Worm (Caenorhabditis elegans): ENCODE data around the gene F18E3.11.

F18E3.11 gene

DNA sequence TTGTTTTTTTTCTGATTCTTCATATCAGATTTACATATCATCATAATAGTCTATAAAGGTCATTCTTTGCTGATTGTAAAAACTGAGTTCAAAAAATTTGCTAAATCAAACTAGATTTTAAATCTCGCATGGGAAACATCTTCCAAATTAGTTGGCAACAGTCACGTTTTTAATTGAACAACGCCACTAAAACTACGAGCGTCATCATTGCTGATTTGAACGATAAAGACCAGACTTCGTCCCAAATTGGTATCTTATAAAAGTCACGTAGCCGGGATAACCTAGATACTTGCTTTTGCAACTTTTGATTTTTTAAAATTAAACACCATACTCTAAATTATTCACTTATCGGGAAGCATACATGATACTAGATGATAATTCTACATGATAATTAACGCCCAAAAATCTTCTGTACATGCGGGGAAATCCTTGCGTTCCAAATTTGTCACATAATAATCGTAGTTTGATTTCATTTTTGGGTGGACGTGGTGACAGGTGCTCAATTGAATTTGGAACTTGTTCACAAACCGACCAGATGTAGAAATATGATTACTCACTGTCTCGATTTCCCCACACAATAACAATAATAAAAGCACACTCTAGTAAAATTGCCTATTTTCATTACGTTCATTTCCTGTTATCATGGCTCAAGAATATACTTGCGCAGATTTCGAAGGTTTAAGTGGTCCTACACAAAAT, 3.9 kb downstream of the F18E3.11 start, which contains the start of gene srw-67:
TSS of gene srw-67 (plus strand) at position 643 of the 699 bp plus-strand sequence.
- no peak for TF ChIP-seq K02D7.2 (tag; optimal IDR thresholded peaks at IDR 0.05)
- TF ChIP-seq eyg-1 (tag; optimal IDR thresholded peaks at IDR 0.05) = no peak
- TF ChIP-seq tbx-2 (tag; optimal IDR thresholded peaks at IDR 0.05) = no peak
- TF ChIP-seq elt-2 (tag; optimal IDR thresholded peaks at IDR 0.05) = no peak
- TF ChIP-seq ceh-2 (tag; optimal IDR thresholded peaks at IDR 0.05) = no peak
- TF ChIP-seq ceh-14 (tag; optimal IDR thresholded peaks at IDR 0.05) = no peak
- no peak for TF ChIP-seq pax-1 (tag; optimal IDR thresholded peaks at IDR 0.05)
- no peak for TF ChIP-seq fkh-10 (GFP tag; optimal IDR thresholded peaks at IDR 0.05)
- TF ChIP-seq ceh-34 (tag; optimal IDR thresholded peaks at IDR 0.05) = no peak
- TF ChIP-seq hlh-15 (tag; optimal IDR thresholded peaks at IDR 0.05) = no peak
- TF ChIP-seq gmeb-2 (tag; optimal IDR thresholded peaks at IDR 0.05) = no peak

DNA sequence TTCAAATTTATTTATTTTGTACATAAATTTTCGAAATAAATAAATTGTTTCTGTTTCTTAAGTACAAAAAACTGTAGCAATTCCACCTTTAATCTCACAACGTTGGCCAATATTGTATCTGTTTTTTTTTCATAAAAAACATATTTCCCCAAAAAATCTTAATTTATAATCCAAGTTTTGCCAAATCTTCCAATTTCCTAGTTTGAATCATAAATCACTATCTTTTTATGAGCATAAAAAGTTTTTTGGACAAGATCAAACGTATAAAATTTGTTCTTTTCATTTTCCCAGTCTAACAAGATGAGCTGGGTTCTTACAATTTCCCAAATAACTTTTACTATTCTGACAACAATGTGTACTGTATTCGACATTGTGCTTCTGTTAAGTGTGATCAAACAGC, 6.9 kb downstream of the F18E3.11 start, which contains the start of gene srxa-4:
TSS of gene srxa-4 (plus strand) at position 301 of the 400 bp plus-strand sequence.
- TF ChIP-seq che-1 (tag; optimal IDR thresholded peaks at IDR 0.05) (no peak), ceh-24 (tag; optimal IDR thresholded peaks at IDR 0.05) (no peak), ceh-22 (tag; optimal IDR thresholded peaks at IDR 0.05) (no peak), ztf-16 (tag; optimal IDR thresholded peaks at IDR 0.05) (no peak), pqm-1 (tag; optimal IDR thresholded peaks at IDR 0.05) (no peak), ets-4 (tag; optimal IDR thresholded peaks at IDR 0.05) (no peak), zip-5 (tag; optimal IDR thresholded peaks at IDR 0.05) (no peak), dmd-4 (tag; optimal IDR thresholded peaks at IDR 0.05; ENCODE audit: borderline replicate concordance) (no peak), nfya-1 (tag; optimal IDR thresholded peaks at IDR 0.05) (no peak), hlh-13 (GFP tag; optimal IDR thresholded peaks at IDR 0.05) (no peak), ceh-2 (tag; optimal IDR thresholded peaks at IDR 0.05) (no peak)

DNA sequence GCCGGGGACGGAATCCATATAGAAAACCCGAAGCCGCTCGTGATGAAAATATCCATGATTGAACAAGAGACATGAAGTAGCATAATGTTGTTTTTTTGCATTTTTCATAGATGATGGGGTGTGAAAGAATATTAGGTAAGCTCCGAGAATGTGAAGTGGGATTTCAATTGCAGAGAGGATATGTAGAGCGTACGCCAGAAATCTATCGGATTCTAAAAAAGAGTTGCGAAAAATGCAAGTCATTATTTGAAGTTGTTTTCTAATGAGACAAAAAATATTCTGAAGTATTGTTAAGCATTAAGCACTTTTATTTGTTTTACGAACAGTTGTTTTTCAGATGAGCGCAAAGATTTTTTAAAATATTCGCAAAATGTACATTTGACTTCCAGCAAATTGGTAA, 11.1 kb downstream of the F18E3.11 start, which contains the start of gene F18E3.10:
TSS of gene F18E3.10 (minus strand) at position 101 of the 400 bp plus-strand sequence.
- no peak for TF ChIP-seq ceh-30 (tag; optimal IDR thresholded peaks at IDR 0.05)
- TF ChIP-seq C08G9.2 (tag; optimal IDR thresholded peaks at IDR 0.05) = no peak
- TF ChIP-seq unc-86 (tag; optimal IDR thresholded peaks at IDR 0.05) = no peak
- TF ChIP-seq unc-55 (GFP tag; optimal IDR thresholded peaks at IDR 0.05) = no peak
- no peak for TF ChIP-seq mec-3 (tag; optimal IDR thresholded peaks at IDR 0.05; ENCODE audit: borderline replicate concordance)
- TF ChIP-seq ceh-31 (tag; optimal IDR thresholded peaks at IDR 0.05) = no peak
- no peak for TF ChIP-seq ceh-9 (tag; optimal IDR thresholded peaks at IDR 0.05)
- TF ChIP-seq pqm-1 (tag; optimal IDR thresholded peaks at IDR 0.05) = no peak
- no peak for TF ChIP-seq pros-1 (tag; optimal IDR thresholded peaks at IDR 0.05)

DNA sequence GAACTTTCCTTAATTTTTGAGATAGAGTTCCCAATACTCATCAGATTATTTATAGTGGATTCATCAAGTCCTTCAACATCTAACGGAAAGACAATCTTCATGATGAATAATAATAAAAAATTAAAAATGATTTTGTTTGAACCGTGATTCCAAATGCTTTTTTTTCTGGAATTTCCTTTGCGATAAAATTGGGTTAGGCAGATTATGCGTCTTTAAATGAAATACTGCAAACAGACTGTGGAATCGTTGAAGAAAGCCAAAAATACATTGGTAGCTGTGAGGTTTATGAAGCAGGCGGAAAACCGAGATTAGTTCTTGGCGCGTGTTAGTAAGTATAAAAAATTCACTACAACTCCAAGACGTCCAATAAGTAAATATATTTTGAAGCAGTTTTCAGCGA, 13.3 kb downstream of the F18E3.11 start, which contains the start of gene srw-68:
TSS of gene srw-68 (minus strand) at position 101 of the 400 bp plus-strand sequence.
- TF ChIP-seq unc-42 (tag; optimal IDR thresholded peaks at IDR 0.05) = no peak
- TF ChIP-seq zip-5 (tag; optimal IDR thresholded peaks at IDR 0.05) = no peak
- TF ChIP-seq lim-6 (tag; optimal IDR thresholded peaks at IDR 0.05) = no peak
- no peak for TF ChIP-seq F13H6.1 (tag; optimal IDR thresholded peaks at IDR 0.05)
- no peak for TF ChIP-seq nhr-11 (tag; optimal IDR thresholded peaks at IDR 0.05)
- TF ChIP-seq nhr-232 (tag; optimal IDR thresholded peaks at IDR 0.05) = no peak
- TF ChIP-seq fkh-6 (tag; optimal IDR thresholded peaks at IDR 0.05) = no peak
- no peak for TF ChIP-seq rnt-1 (tag; optimal IDR thresholded peaks at IDR 0.05)
- no peak for TF ChIP-seq pax-1 (tag; optimal IDR thresholded peaks at IDR 0.05)
- no peak for TF ChIP-seq hlh-13 (GFP tag; optimal IDR thresholded peaks at IDR 0.05)
- no peak for TF ChIP-seq syd-9 (tag; optimal IDR thresholded peaks at IDR 0.05)
- no peak for TF ChIP-seq odd-2 (tag; optimal IDR thresholded peaks at IDR 0.05)
- TF ChIP-seq T23F11.4 (GFP tag; optimal IDR thresholded peaks at IDR 0.05) = no peak
- TF ChIP-seq C38D4.7 (GFP tag; optimal IDR thresholded peaks at IDR 0.05) = no peak
- TF ChIP-seq npax-4 (tag; optimal IDR thresholded peaks at IDR 0.05) = no peak
- TF ChIP-seq ceh-34 (tag; optimal IDR thresholded peaks at IDR 0.05) = no peak
- TF ChIP-seq madf-2 (tag; optimal IDR thresholded peaks at IDR 0.05) = no peak
- no peak for TF ChIP-seq sdc-2 (tag; optimal IDR thresholded peaks at IDR 0.05)
- no peak for TF ChIP-seq unc-3 (GFP tag; conservative IDR thresholded peaks at IDR 0.05)
- TF ChIP-seq unc-3 (tag; optimal IDR thresholded peaks at IDR 0.05) = no peak
- TF ChIP-seq C08G9.2 (tag; optimal IDR thresholded peaks at IDR 0.05) = no peak

Measured in whole organism, late embryonic.